Worm (Caenorhabditis elegans) whole organism, L4 larva: ENCODE data around the gene F15A8.1.

ENCODE experiments used
- D1046.2 ChIP-seq: fragments of 200-800 bp; sonication (Bioruptor generic); IDR thresholded peaks from 2 replicates; pipeline ENCODE4 v1.3.6; 2022; ENCODE audit warnings: missing genetic modification characterization, missing compliant biosample characterization
- F10B5.3 ChIP-seq: sonication (generic microtip); optimal IDR thresholded peaks from 2 replicates; lab custom pipeline; 2016; ENCODE audit warnings: mild to moderate bottlenecking, missing genetic modification characterization, missing compliant biosample characterization
- R02D3.7 ChIP-seq: fragments of 150-350 bp; sonication (generic microtip); optimal IDR thresholded peaks from 3 replicates; lab custom pipeline; 2014; ENCODE audit warnings: missing biosample characterization, missing genetic modification characterization
- T26A8.4 ChIP-seq: fragments of 200-800 bp; sonication (Bioruptor generic); IDR thresholded peaks from 2 replicates; pipeline ENCODE4 v1.3.6; 2022; ENCODE audit warnings: missing genetic modification characterization, missing compliant biosample characterization
- Y48G9A.11 ChIP-seq: fragments of 200-800 bp; sonication (Bioruptor generic); IDR thresholded peaks from 2 replicates; pipeline ENCODE4 v1.3.6; 2022; ENCODE audit warnings: missing genetic modification reagents, missing genetic modification characterization, missing compliant biosample characterization
- ZK337.2 ChIP-seq: fragments of 200-800 bp; sonication (Bioruptor generic); IDR thresholded peaks from 2 replicates; pipeline ENCODE4 v1.3.6; 2022; ENCODE audit warnings: missing genetic modification reagents, missing genetic modification characterization, missing compliant biosample characterization
- ZK546.5 ChIP-seq, 2 experiments: sonication (generic microtip); optimal IDR thresholded peaks; 2 replicates each; lab custom pipeline; 2017; ENCODE audit warnings: missing biosample characterization in 2 of 2, missing genetic modification characterization in 2 of 2
- aly-2 ChIP-seq: sonication (generic microtip); optimal IDR thresholded peaks from 2 replicates; lab custom pipeline; 2018; ENCODE audit warnings: missing biosample characterization, missing genetic modification characterization
- ceh-44 ChIP-seq: fragments of 200-800 bp; sonication (Bioruptor generic); IDR thresholded peaks from 2 replicates; pipeline ENCODE4 v1.3.6; 2022; ENCODE audit warnings: missing genetic modification reagents, missing genetic modification characterization, missing compliant biosample characterization
- ceh-62 ChIP-seq: sonication (generic microtip); optimal IDR thresholded peaks from 2 replicates; lab custom pipeline; 2017; ENCODE audit warnings: missing biosample characterization, missing genetic modification characterization
- ctbp-1 ChIP-seq: fragments of 200-800 bp; sonication (Bioruptor generic); IDR thresholded peaks from 2 replicates; pipeline ENCODE4 v1.3.6; 2022; ENCODE audit warnings: missing genetic modification reagents, missing genetic modification characterization, missing compliant biosample characterization
- daf-12 ChIP-seq: fragments of 150-350 bp; optimal IDR thresholded peaks from 2 replicates; lab custom pipeline; 2014; ENCODE audit warnings: missing biosample characterization, missing genetic modification reagents, missing genetic modification characterization
- daf-19 ChIP-seq: fragments of 200-800 bp; sonication (Bioruptor generic); conservative IDR thresholded peaks from 2 replicates; pipeline ENCODE4 v1.3.6; 2022; ENCODE audit warnings: missing genetic modification characterization, missing compliant biosample characterization
- dmd-6 ChIP-seq: fragments of 200-800 bp; sonication (Bioruptor generic); IDR thresholded peaks from 2 replicates; pipeline ENCODE4 v1.3.6; 2022; ENCODE audit warnings: missing genetic modification reagents, missing genetic modification characterization, missing compliant biosample characterization
- dmd-9 ChIP-seq: fragments of 200-800 bp; sonication (Bioruptor generic); IDR thresholded peaks from 2 replicates; pipeline ENCODE4 v1.3.6; 2022; ENCODE audit warnings: missing genetic modification reagents, missing genetic modification characterization, missing compliant biosample characterization
- duxl-1 ChIP-seq: sonication (generic microtip); optimal IDR thresholded peaks from 2 replicates; lab custom pipeline; 2016; ENCODE audit warnings: mild to moderate bottlenecking, missing genetic modification characterization, moderate library complexity, missing compliant biosample characterization; ENCODE audit not compliant: poor library complexity
- dve-1 ChIP-seq: sonication (generic microtip); optimal IDR thresholded peaks from 2 replicates; lab custom pipeline; 2017; ENCODE audit warnings: antibody characterized with exemption, mild to moderate bottlenecking, missing genetic modification characterization, missing compliant biosample characterization; ENCODE audit not compliant: insufficient read depth
- fkh-10 ChIP-seq: fragments of 150-350 bp; optimal IDR thresholded peaks from 2 replicates; lab custom pipeline; 2014; ENCODE audit warnings: missing biosample characterization, missing genetic modification reagents, missing genetic modification characterization
- gei-8 ChIP-seq: fragments of 200-800 bp; sonication (Bioruptor generic); optimal IDR thresholded peaks from 2 replicates; lab custom pipeline; 2018; ENCODE audit warnings: mild to moderate bottlenecking, missing genetic modification characterization, missing compliant biosample characterization
- hif-1 ChIP-seq, 2 experiments: sonication (generic microtip); optimal IDR thresholded peaks; 2 replicates each; lab custom pipeline; 2016 to 2017; ENCODE audit warnings: missing compliant biosample characterization in 2 of 2, missing genetic modification characterization in 2 of 2, missing genetic modification reagents in 2 of 2, missing genotype in 2 of 2, mild to moderate bottlenecking in 1 of 2
- hlh-30 ChIP-seq: sonication (generic microtip); optimal IDR thresholded peaks from 2 replicates; lab custom pipeline; 2017; ENCODE audit warnings: antibody characterized with exemption, mild to moderate bottlenecking, missing genetic modification characterization, missing compliant biosample characterization; ENCODE audit not compliant: insufficient read depth
- lim-7 ChIP-seq: fragments of 200-800 bp; sonication (Bioruptor generic); IDR thresholded peaks from 2 replicates; pipeline ENCODE4 v1.3.6; 2022; ENCODE audit warnings: missing genetic modification characterization, missing compliant biosample characterization
- lin-1 ChIP-seq: fragments of 200-800 bp; sonication (Bioruptor generic); IDR thresholded peaks from 2 replicates; pipeline ENCODE4 v1.3.6; 2022; ENCODE audit warnings: missing genetic modification reagents, missing genetic modification characterization, missing compliant biosample characterization
- lin-15B ChIP-seq: fragments of 150-350 bp; sonication (generic microtip); optimal IDR thresholded peaks from 3 replicates; lab custom pipeline; 2014; ENCODE audit warnings: missing biosample characterization, missing genetic modification characterization
- lsy-2 ChIP-seq, 2 experiments: fragments of 150-350 bp in 1 of 2; sonication (generic microtip) in 1 of 2; optimal IDR thresholded peaks; 2 replicates each; lab custom pipeline; 2014 to 2017; ENCODE audit warnings: missing biosample characterization in 2 of 2, missing genetic modification characterization in 2 of 2
- madf-5 ChIP-seq, 2 experiments: fragments of 200-800 bp; sonication (Bioruptor generic); IDR thresholded peaks; 2 replicates each; pipeline ENCODE4 v1.3.6; 2022; ENCODE audit warnings: missing compliant biosample characterization in 2 of 2, missing genetic modification characterization in 2 of 2
- mes-2 ChIP-seq: sonication (generic microtip); optimal IDR thresholded peaks from 2 replicates; lab custom pipeline; 2016; ENCODE audit warnings: missing genotype, mild to moderate bottlenecking, missing genetic modification characterization, missing compliant biosample characterization; ENCODE audit not compliant: poor library complexity, severe bottlenecking
- nhr-10 ChIP-seq: fragments of 150-350 bp; optimal IDR thresholded peaks from 2 replicates; lab custom pipeline; 2014; ENCODE audit warnings: missing biosample characterization, missing genetic modification characterization
- nhr-102 ChIP-seq: sonication (generic microtip); optimal IDR thresholded peaks from 2 replicates; lab custom pipeline; 2016; ENCODE audit warnings: mild to moderate bottlenecking, missing genetic modification characterization, moderate library complexity, missing compliant biosample characterization
- nhr-11 ChIP-seq: fragments of 150-350 bp; optimal IDR thresholded peaks from 2 replicates; lab custom pipeline; 2014; ENCODE audit warnings: missing biosample characterization, missing genetic modification characterization
- nhr-111 ChIP-seq: fragments of 200-800 bp; sonication (Bioruptor generic); optimal IDR thresholded peaks from 2 replicates; lab custom pipeline; 2018; ENCODE audit warnings: mild to moderate bottlenecking, missing genetic modification characterization, missing compliant biosample characterization
- nhr-237 ChIP-seq: sonication (generic microtip); optimal IDR thresholded peaks from 2 replicates; lab custom pipeline; 2017; ENCODE audit warnings: missing biosample characterization, missing genetic modification characterization
- nhr-28 ChIP-seq: fragments of 150-350 bp; optimal IDR thresholded peaks from 2 replicates; lab custom pipeline; 2014; ENCODE audit warnings: missing biosample characterization, missing genetic modification characterization
- nhr-41 ChIP-seq: fragments of 200-800 bp; sonication (Bioruptor generic); IDR thresholded peaks from 2 replicates; pipeline ENCODE4 v1.3.6; 2022; ENCODE audit warnings: missing genetic modification reagents, missing genetic modification characterization, missing compliant biosample characterization
- nhr-42 ChIP-seq: fragments of 200-800 bp; sonication (Bioruptor generic); IDR thresholded peaks from 2 replicates; pipeline ENCODE4 v1.3.6; 2022; ENCODE audit warnings: missing genetic modification characterization, missing compliant biosample characterization
- nhr-6 ChIP-seq: fragments of 150-350 bp; optimal IDR thresholded peaks from 2 replicates; lab custom pipeline; 2014; ENCODE audit warnings: missing biosample characterization, missing genetic modification characterization
- nhr-76 ChIP-seq: fragments of 150-350 bp; optimal IDR thresholded peaks from 2 replicates; lab custom pipeline; 2014; ENCODE audit warnings: missing biosample characterization, missing genetic modification characterization
- sdz-12 ChIP-seq: fragments of 200-800 bp; sonication (Bioruptor generic); optimal IDR thresholded peaks from 2 replicates; lab custom pipeline; 2018; ENCODE audit warnings: mild to moderate bottlenecking, missing genetic modification characterization, missing compliant biosample characterization
- skn-1 ChIP-seq: fragments of 150-350 bp; optimal IDR thresholded peaks from 2 replicates; lab custom pipeline; 2014; ENCODE audit warnings: missing biosample characterization, missing genetic modification characterization
- spr-3 ChIP-seq: fragments of 200-800 bp; sonication (Bioruptor generic); optimal IDR thresholded peaks from 2 replicates; lab custom pipeline; 2018; ENCODE audit warnings: mild to moderate bottlenecking, missing genetic modification characterization, missing compliant biosample characterization
- tag-97 ChIP-seq: fragments of 200-800 bp; sonication (Bioruptor generic); IDR thresholded peaks from 2 replicates; pipeline ENCODE4 v1.3.6; 2022; ENCODE audit warnings: missing genetic modification characterization, missing compliant biosample characterization
- tra-1 ChIP-seq: fragments of 200-800 bp; sonication (Bioruptor generic); IDR thresholded peaks from 2 replicates; pipeline ENCODE4 v1.3.6; 2022; ENCODE audit warnings: missing genetic modification reagents, missing genetic modification characterization, missing compliant biosample characterization
- unc-130 ChIP-seq: sonication (generic microtip); optimal IDR thresholded peaks from 2 replicates; lab custom pipeline; 2016; ENCODE audit warnings: missing genetic modification reagents, missing genetic modification characterization, missing compliant biosample characterization
- unc-62 ChIP-seq, 3 experiments: fragments of 150-350 bp in 1 of 3; sonication (generic microtip); optimal IDR thresholded peaks in 2 of 3; peaks in 1 of 3; 1 replicate in 1 of 3; 2 replicates in 2 of 3; lab custom pipeline; 2014 to 2017; ENCODE audit warnings: missing biosample characterization in 3 of 3, missing genetic modification characterization in 3 of 3, missing genetic modification reagents in 3 of 3, missing genotype in 1 of 3
- zag-1 ChIP-seq: fragments of 150-350 bp; optimal IDR thresholded peaks from 2 replicates; lab custom pipeline; 2014; ENCODE audit warnings: missing biosample characterization, missing genetic modification characterization
- zfp-3 ChIP-seq: fragments of 200-800 bp; sonication (Bioruptor generic); conservative IDR thresholded peaks from 2 replicates; pipeline ENCODE4 v1.3.6; 2022; ENCODE audit warnings: missing genetic modification reagents, missing genetic modification characterization, missing compliant biosample characterization
- ztf-7 ChIP-seq: fragments of 150-350 bp; optimal IDR thresholded peaks from 2 replicates; lab custom pipeline; 2014; ENCODE audit warnings: missing biosample characterization, missing genetic modification characterization

The F15A8.1 gene

DNA sequence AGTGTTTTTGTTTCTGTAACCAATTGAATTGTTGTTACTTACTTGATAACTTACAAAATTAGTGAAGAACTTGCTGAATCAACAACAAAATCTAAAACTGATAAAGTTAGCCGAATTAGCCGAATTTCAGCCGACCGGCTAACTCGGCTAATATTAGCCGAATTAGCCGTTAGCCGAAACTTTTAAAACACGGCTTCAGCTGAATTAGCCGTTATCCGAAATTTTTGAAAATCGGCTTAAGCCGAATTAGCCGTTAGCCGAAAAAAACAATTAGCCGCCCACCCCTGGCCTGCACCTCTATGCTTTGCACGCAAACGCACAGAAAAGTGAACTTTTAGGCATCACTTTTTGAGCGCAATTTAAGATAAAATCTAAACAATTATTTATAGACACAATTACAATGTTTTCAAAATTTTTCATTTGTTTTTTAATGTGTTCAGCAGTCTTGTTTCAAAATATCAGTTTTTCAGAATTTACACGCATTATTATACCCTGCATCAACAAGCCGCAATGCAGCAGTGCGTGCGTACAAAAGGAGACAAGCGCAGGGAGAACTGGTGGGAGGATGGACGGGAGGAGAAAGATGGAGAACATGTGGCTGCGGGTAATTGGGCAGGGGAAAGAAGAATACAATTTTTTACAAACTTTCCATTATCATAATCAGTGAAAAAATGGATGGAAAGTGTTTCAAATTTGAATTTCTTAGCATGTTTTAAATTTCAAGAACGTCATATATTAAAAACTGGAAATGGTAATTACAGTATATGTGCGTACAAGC, 45.5 kb upstream of the F15A8.1 start (continued):
- no peak; the same call in 1 of the 2 replicates for TF ChIP-seq lin-1
- no peak for TF ChIP-seq nhr-111 (GFP tag; lab: Kevin White, UChicago)
- TF ChIP-seq tag-97, result no peak
- TF ChIP-seq nhr-76 (tag; lab: Kevin White, UChicago), result no peak
- no peak for TF ChIP-seq ceh-62 (tag; lab: Kevin White, UChicago)
- TF ChIP-seq nhr-237, result no peak
- TF ChIP-seq nhr-41, result no peak
- TF ChIP-seq dve-1, result peak; percentile 94
- no peak for TF ChIP-seq lim-7 (GFP tag; lab: Robert Waterston, UW)
- TF ChIP-seq hif-1 (tag; optimal IDR thresholded peaks at IDR 0.05; lab: Kevin White, UChicago), result peak in 1 of 2 experiments; percentile 41
- TF ChIP-seq daf-12 (tag; lab: Kevin White, UChicago), result no peak
- TF ChIP-seq nhr-6, result peak; percentile 84
- no peak for TF ChIP-seq ceh-44 (GFP tag; lab: Robert Waterston, UW)
- TF ChIP-seq nhr-102 (tag; lab: Kevin White, UChicago), result no peak
- 0 out of 2 replicates have a peak, but pooled peaks have one; percentile 32 for TF ChIP-seq ctbp-1
- TF ChIP-seq madf-5 (GFP tag; IDR thresholded peaks at IDR 0.05; lab: Robert Waterston, UW), result no peak
- TF ChIP-seq tra-1, result no peak
- peak; percentile 71 for TF ChIP-seq hlh-30 (tag; lab: Kevin White, UChicago)
- no peak for TF ChIP-seq daf-19
- TF ChIP-seq nhr-11 (tag; lab: Kevin White, UChicago), result no peak
- TF ChIP-seq sdz-12 (GFP tag; lab: Kevin White, UChicago), result no peak
- peak; percentile 66 for TF ChIP-seq dmd-6 (GFP tag; lab: Robert Waterston, UW)
- TF ChIP-seq spr-3 (GFP tag; lab: Kevin White, UChicago), result peak; percentile 65
- peak; percentile 92 for TF ChIP-seq mes-2 (tag; lab: Kevin White, UChicago)
- TF ChIP-seq F10B5.3, result peak; percentile 80
- peak in 1 of 2 experiments; percentile 83 for TF ChIP-seq lsy-2 (tag; optimal IDR thresholded peaks at IDR 0.05; lab: Kevin White, UChicago)
- peak; percentile 86 for TF ChIP-seq nhr-42 (GFP tag; lab: Robert Waterston, UW)
- TF ChIP-seq duxl-1 (tag; lab: Kevin White, UChicago), result peak; percentile 95
- TF ChIP-seq unc-62 (GFP tag; optimal IDR thresholded peaks at IDR 0.05 in 1 of 2; lab: Kevin White, UChicago), result peak in 1 of 2 experiments; percentile 67
- TF ChIP-seq unc-62 (tag; optimal IDR thresholded peaks at IDR 0.05; lab: Kevin White, UChicago), result no peak
- no peak for TF ChIP-seq zag-1 (tag; lab: Kevin White, UChicago)
- TF ChIP-seq fkh-10, result peak; percentile 38
- no peak for TF ChIP-seq aly-2 (tag; lab: Kevin White, UChicago)
- TF ChIP-seq ZK546.5 (tag; optimal IDR thresholded peaks at IDR 0.05; lab: Kevin White, UChicago), result no peak
- no peak for TF ChIP-seq gei-8 (GFP tag; lab: Kevin White, UChicago)
- no peak for TF ChIP-seq lin-15B (tag; lab: Kevin White, UChicago)
- TF ChIP-seq zfp-3, result peak; percentile 55; the same call in 1 of the 2 replicates

DNA sequence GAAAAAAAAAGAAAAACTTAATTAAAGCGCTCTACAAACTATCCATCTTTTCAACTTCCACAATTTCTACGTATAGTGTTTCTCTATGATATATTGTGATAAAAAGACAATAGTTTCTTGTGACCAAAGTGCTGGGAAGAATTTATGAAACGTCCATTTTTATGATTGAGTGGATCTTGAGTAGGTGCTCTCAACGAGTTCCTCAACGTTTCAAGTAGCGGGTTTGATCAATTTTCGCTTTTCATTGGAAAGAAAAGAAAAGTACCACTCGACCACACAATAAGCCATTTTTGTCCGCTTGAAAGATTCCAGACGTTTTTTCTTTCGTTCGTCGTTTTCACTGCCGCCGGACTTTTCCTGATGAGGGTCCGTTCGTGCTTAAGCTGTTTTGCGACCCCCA, 43.3 kb upstream of the F15A8.1 start:
- TF ChIP-seq skn-1 (tag; lab: Kevin White, UChicago) (no peak), duxl-1 (tag; lab: Kevin White, UChicago) (no peak), nhr-28 (tag; lab: Kevin White, UChicago) (no peak), Y48G9A.11 (no peak), dmd-9 (GFP tag; lab: Robert Waterston, UW) (no peak), spr-3 (GFP tag; lab: Kevin White, UChicago) (no peak), ZK337.2 (GFP tag; lab: Robert Waterston, UW) (no peak), tra-1 (no peak), nhr-42 (GFP tag; lab: Robert Waterston, UW) (no peak), daf-12 (tag; lab: Kevin White, UChicago) (no peak), ztf-7 (no peak), fkh-10 (no peak), D1046.2 (no peak), unc-130 (GFP tag; lab: Kevin White, UChicago) (no peak), R02D3.7 (tag; lab: Kevin White, UChicago) (no peak), T26A8.4 (GFP tag; lab: Robert Waterston, UW) (no peak), ZK546.5 (tag; optimal IDR thresholded peaks at IDR 0.05; lab: Kevin White, UChicago) (no peak), nhr-10 (tag; lab: Kevin White, UChicago) (no peak), nhr-111 (GFP tag; lab: Kevin White, UChicago) (no peak)
